Worm (Caenorhabditis elegans): ENCODE results near the gene F07G11.3.
"Not testable (repeated sequence)": the region's sequence is repeated elsewhere in the genome, so short reads cannot be mapped to it uniquely, and the experiment has no call there.

F07G11.3 gene

DNA sequence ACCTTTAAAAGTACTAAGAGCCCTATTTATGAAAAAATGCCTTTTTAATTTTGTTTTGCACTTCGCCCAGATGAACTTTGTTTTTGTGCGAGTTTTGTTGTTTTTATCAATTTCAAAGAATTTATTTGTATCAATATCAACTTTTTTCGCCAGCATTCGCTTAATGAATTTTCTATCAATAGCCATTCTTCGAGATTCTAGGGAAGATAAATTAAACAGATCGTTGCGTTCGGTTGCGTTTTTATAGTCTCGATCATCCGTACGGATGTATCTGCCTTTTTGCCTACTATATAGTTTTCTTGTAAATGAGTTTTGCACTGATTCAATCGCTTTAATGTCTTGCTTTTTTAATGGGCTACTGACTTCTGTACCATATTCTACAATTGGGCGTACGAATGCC lies 46.9 kb downstream of the F07G11.3 start, which contains the start of gene nhr-147:
nhr-147 (plus strand) TSS at position 301 of the 400 bp plus-strand sequence.
- TF ChIP-seq unc-62 (GFP tag; optimal IDR thresholded peaks at IDR 0.05); ceh-79 (tag; optimal IDR thresholded peaks at IDR 0.05); rpc-1 (optimal IDR thresholded peaks at IDR 0.05); rpc-1 (tag; optimal IDR thresholded peaks at IDR 0.05): not testable (repeated sequence)

DNA sequence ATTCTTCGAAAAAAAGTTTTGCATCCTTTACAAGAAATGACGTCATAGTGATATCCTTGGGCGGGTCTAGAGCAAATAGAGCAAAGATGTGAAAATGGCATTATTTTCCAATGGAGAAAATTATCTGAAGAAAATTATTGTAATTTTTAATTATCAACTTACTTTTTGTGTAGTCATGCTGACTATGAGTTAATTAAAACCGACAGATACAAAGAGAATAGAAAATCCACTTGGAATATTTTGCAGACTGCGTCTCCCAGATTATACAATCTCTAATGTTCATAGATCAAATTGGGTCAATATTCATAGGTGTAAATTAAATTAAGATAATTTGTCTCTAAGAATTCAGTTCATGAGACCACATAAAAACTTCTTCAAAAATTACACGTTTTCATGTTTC lies 51.0 kb downstream of the F07G11.3 start, which contains the start of gene nhr-149:
nhr-149 (minus strand) TSS at position 101 of the 400 bp plus-strand sequence.
- TF ChIP-seq mel-28 (tag; optimal IDR thresholded peaks at IDR 0.05; ENCODE audit: borderline replicate concordance), result no peak
- no peak for TF ChIP-seq nfyb-1 (GFP tag; IDR thresholded peaks at IDR 0.05)
- TF ChIP-seq cebp-1 (GFP tag; IDR thresholded peaks at IDR 0.05), result no peak
- TF ChIP-seq cebp-1 (tag; optimal IDR thresholded peaks at IDR 0.05), result no peak
- TF ChIP-seq madf-10 (tag; optimal IDR thresholded peaks at IDR 0.05), result no peak
- no peak for TF ChIP-seq Y53F4B.3 (GFP tag; IDR thresholded peaks at IDR 0.05)
- TF ChIP-seq ceh-58 (GFP tag; IDR thresholded peaks at IDR 0.05), result no peak
- TF ChIP-seq mes-4 (tag; optimal IDR thresholded peaks at IDR 0.05), result no peak
- no peak for TF ChIP-seq lin-54 (GFP tag; optimal IDR thresholded peaks at IDR 0.05)
- no peak for TF ChIP-seq snpc-1.3 (tag; optimal IDR thresholded peaks at IDR 0.05; ENCODE audit: insufficient read depth)
